Fruit fly (Drosophila melanogaster): ENCODE data around the gene CG18130.

CG18130 gene

DNA sequence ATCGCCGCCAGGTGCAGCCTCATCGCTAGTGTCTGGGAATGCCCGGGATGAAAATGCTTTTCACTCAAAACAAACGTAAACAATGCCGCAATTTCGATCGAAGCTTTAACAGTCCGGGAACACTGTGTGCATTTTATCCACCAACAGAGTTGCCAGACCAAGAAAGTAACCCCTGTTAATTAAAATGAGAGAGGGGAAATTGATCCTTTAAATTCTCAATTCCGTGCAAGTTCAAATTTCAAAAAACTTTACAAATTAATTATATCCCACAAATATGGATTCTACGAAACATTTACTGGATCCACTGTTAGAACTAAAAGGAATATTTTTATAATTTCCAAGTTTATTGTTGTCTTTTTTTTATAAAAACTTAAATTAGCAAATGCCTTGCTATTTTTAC, 4.9 kb downstream of the CG18130 start, which contains the start of gene gd:
Gene gd, minus strand, starts transcription at position 101 of the 400 bp plus-strand sequence.
- no peak for TF ChIP-seq psq (optimal IDR thresholded peaks at IDR 0.05)
- TF ChIP-seq h (optimal IDR thresholded peaks at IDR 0.05) = no peak
- no peak for TF ChIP-seq Sin3A (optimal IDR thresholded peaks at IDR 0.05)
- TF ChIP-seq Myc (optimal IDR thresholded peaks at IDR 0.05) = no peak
- TF ChIP-seq insv (optimal IDR thresholded peaks at IDR 0.05) = no peak
- TF ChIP-seq ttk (optimal IDR thresholded peaks at IDR 0.05) = no peak

DNA sequence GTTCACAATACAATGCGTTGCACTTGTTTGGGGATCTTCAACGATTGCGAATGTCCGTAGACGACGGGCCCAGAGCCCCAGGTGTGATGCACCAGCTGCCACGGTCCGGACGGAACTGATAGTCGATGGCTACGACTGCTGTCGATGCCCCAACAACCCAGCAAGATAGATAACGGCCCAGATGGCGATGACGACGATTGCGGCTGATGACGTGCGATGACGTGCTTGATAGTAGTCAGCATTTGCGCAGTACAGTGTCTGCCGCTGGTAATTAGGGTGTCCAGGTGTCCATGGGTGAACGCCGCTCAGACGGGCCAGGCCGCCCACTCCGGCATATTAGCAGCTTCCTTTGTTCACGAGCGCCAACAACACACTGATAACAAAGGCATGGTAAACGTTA, 7.6 kb downstream of the CG18130 start, which contains the start of gene cac:
Gene cac, minus strand, starts transcription at position 101 of the 400 bp plus-strand sequence.
- no peak for TF ChIP-seq insv (optimal IDR thresholded peaks at IDR 0.05)
- TF ChIP-seq h (optimal IDR thresholded peaks at IDR 0.05) = no peak
- no peak for TF ChIP-seq psq (optimal IDR thresholded peaks at IDR 0.05)
- no peak for TF ChIP-seq ttk (optimal IDR thresholded peaks at IDR 0.05)
- TF ChIP-seq Sin3A (optimal IDR thresholded peaks at IDR 0.05) = no peak
- no peak for TF ChIP-seq Myc (optimal IDR thresholded peaks at IDR 0.05)

dm6 chrX:11983838-11984237, 8.7 kb downstream of the CG18130 start:
- TF ChIP-seq Sin3A (optimal IDR thresholded peaks at IDR 0.05) (no peak), Myc (optimal IDR thresholded peaks at IDR 0.05) (no peak), ttk (optimal IDR thresholded peaks at IDR 0.05) (no peak), h (optimal IDR thresholded peaks at IDR 0.05) (no peak), insv (optimal IDR thresholded peaks at IDR 0.05) (no peak), psq (optimal IDR thresholded peaks at IDR 0.05) (no peak)

Data from Kc167 (cell line).